Fruit fly (Drosophila melanogaster): ENCODE results near the gene CG42821.
A peak's percentile ranks its signal among the peaks of the same experiment; 100 is the strongest.

Gene CG42821

DNA sequence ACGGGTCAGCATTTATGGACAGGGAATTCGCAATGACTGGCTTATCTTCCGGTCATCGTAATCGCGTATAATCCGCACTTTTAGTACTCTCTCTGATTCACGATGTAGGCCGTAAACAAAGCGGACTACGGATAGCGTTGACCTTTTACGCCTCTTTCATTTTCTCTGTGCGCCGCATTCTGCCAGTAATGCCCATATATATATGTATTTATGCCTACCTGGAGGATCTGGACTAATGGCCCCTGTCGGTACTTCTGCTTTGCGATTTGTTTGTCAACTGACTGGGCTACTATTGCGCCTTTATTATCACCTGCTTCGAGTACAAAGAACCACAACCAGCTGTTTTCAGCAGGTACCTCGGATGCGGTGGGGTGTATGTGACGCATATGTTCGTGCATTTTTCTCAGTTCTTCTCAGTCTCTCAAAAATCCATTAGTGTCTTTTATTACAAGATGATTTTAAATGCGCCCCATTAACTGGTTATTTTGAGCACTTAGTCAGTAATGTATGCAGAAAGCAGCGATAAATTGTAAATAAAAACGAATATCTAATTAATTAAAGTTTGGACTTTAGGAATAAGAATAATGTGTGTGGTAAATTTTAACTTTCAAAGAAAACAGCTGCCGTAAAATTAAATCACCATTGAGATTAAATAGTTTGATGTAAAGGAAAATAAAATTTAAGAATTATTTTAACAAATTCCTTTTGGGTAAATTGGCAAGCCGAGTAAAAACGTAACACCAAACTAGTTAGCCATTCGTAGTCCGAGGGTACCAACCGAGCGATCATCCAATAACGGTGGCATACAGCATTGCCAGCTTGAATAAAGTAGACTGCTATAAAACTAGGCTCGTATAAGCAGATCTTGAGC, 18.3 kb upstream of the CG42821 start, which contains the start of gene CREG (continued):
- TF ChIP-seq D19B (GFP tag; optimal IDR thresholded peaks at IDR 0.05) (peak; percentile 96), sens (GFP tag) (peak; percentile 80), CG11247 (GFP tag; IDR thresholded peaks at IDR 0.05) (no peak)

dm6 chr3R:17400102-17400501, 12.8 kb upstream of the CG42821 start:
- TF ChIP-seq lab (GFP tag; optimal IDR thresholded peaks at IDR 0.05) (no peak), D (optimal IDR thresholded peaks at IDR 0.05) (no peak), D (GFP tag; optimal IDR thresholded peaks at IDR 0.05) (no peak), ATbp (GFP tag; optimal IDR thresholded peaks at IDR 0.05) (peak; percentile 11), hbn (GFP tag; IDR thresholded peaks at IDR 0.05; ENCODE audit: partially characterized antibody) (no peak), Asciz (GFP tag; optimal IDR thresholded peaks at IDR 0.05) (peak; percentile 30), CG8359 (GFP tag; optimal IDR thresholded peaks at IDR 0.05; ENCODE audit: borderline replicate concordance) (no peak), exex (tag; optimal IDR thresholded peaks at IDR 0.05) (peak; percentile 60), CG7745 (tag; optimal IDR thresholded peaks at IDR 0.05) (peak; percentile 65), CG33213 (GFP tag; optimal IDR thresholded peaks at IDR 0.05) (no peak), CTCF (GFP tag; optimal IDR thresholded peaks at IDR 0.05) (no peak), Hey (tag; optimal IDR thresholded peaks at IDR 0.05) (peak; percentile 17), z (GFP tag; IDR thresholded peaks at IDR 0.05) (no peak), CG31441 (GFP tag; IDR thresholded peaks at IDR 0.05) (no peak), CG10431 (GFP tag; optimal IDR thresholded peaks at IDR 0.05) (no peak), Xbp1 (GFP tag; optimal IDR thresholded peaks at IDR 0.05) (no peak), YL-1 (GFP tag; optimal IDR thresholded peaks at IDR 0.05) (no peak), ftz-f1 (GFP tag; optimal IDR thresholded peaks at IDR 0.05) (peak; percentile 5), ac (GFP tag; optimal IDR thresholded peaks at IDR 0.05) (no peak), fd64A (GFP tag; optimal IDR thresholded peaks at IDR 0.05) (peak; percentile 9), Mes4 (GFP tag; optimal IDR thresholded peaks at IDR 0.05) (no peak), Elba2 (GFP tag; optimal IDR thresholded peaks at IDR 0.05) (no peak), CG10654 (GFP tag; optimal IDR thresholded peaks at IDR 0.05) (no peak)

DNA sequence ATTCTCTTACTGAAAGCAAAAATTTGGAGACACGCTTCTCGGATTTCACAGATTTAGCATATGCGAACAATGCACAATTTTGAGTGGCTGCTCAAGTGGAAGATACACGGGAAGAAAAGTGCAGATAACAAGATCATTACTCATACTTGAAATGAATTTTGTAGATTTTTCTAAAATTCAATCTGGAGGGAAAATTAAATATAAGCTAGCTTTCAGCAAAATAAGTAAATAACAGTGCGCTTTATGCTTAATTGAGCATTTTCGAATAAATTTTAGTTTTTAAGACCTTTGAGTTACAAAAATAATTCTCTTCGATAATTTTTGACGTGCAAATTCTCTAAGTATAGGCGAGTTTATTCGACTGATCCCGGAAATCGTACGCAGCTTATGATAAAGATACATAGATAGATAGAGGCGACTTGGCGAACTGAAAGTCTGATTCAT, 12.2 kb upstream of the CG42821 start:
- peak; percentile 61 for TF ChIP-seq zf30C (GFP tag; optimal IDR thresholded peaks at IDR 0.05)
- no peak for TF ChIP-seq CG3726 (GFP tag; IDR thresholded peaks at IDR 0.05)
- TF ChIP-seq Opbp (GFP tag; IDR thresholded peaks at IDR 0.05; ENCODE audit: partially characterized antibody) = no peak
- no peak for TF ChIP-seq tio (GFP tag; optimal IDR thresholded peaks at IDR 0.05)
- TF ChIP-seq Usf (GFP tag; optimal IDR thresholded peaks at IDR 0.05) = no peak
- no peak for TF ChIP-seq Atf3 (GFP tag; optimal IDR thresholded peaks at IDR 0.05)
- peak; percentile 24; the same call in 1 of the 3 replicates for TF ChIP-seq CG34422 (GFP tag; IDR thresholded peaks at IDR 0.05)
- peak; percentile 17 for TF ChIP-seq Max (GFP tag; optimal IDR thresholded peaks at IDR 0.05)
- TF ChIP-seq CG6689 (GFP tag; IDR thresholded peaks at IDR 0.05) = no peak
- peak; percentile 2 for TF ChIP-seq p53 (GFP tag; optimal IDR thresholded peaks at IDR 0.05)
- TF ChIP-seq crol (GFP tag; IDR thresholded peaks at IDR 0.05) = no peak
- no peak for TF ChIP-seq Hmx (GFP tag; optimal IDR thresholded peaks at IDR 0.05)
- TF ChIP-seq lbe (GFP tag; optimal IDR thresholded peaks at IDR 0.05) = peak; percentile 47
- no peak for TF ChIP-seq klu (GFP tag; IDR thresholded peaks at IDR 0.05)
- TF ChIP-seq zen2 (GFP tag; IDR thresholded peaks at IDR 0.05; ENCODE audit: partially characterized antibody) = no peak
- TF ChIP-seq CG14667 (GFP tag; IDR thresholded peaks at IDR 0.05) = no peak
- no peak for TF ChIP-seq cato (GFP tag; optimal IDR thresholded peaks at IDR 0.05; ENCODE audit: borderline replicate concordance)
- no peak for TF ChIP-seq Doc2 (GFP tag; IDR thresholded peaks at IDR 0.05)
- TF ChIP-seq stc (GFP tag; IDR thresholded peaks at IDR 0.05) = no peak
- peak; percentile 61 for TF ChIP-seq CG17359 (tag; optimal IDR thresholded peaks at IDR 0.05)
- no peak for TF ChIP-seq Trl (optimal IDR thresholded peaks at IDR 0.05)
- TF ChIP-seq Trl (GFP tag; optimal IDR thresholded peaks at IDR 0.05) = peak; percentile 34
- TF ChIP-seq Side (GFP tag; optimal IDR thresholded peaks at IDR 0.05) = no peak
- no peak for TF ChIP-seq sd (tag; optimal IDR thresholded peaks at IDR 0.05)

Data from whole organism, embryonic.